Fruit fly (Drosophila melanogaster) whole organism, prepupa: Measurements from ENCODE around the gene CG15696.
A peak's percentile ranks its signal among the peaks of the same experiment; 100 is the strongest.

ENCODE experiments used
- Blimp-1 ChIP-seq: fragments of 200-800 bp; sonication (Bioruptor generic); optimal IDR thresholded peaks from 3 replicates; lab custom pipeline; 2017; ENCODE audit warnings: missing biosample characterization, missing genetic modification characterization, mild to moderate bottlenecking, moderate library complexity, missing genetic modification reagents
- CG10631 ChIP-seq: fragments of 200-800 bp; sonication (Bioruptor generic); optimal IDR thresholded peaks from 2 replicates; lab custom pipeline; 2016; ENCODE audit warnings: missing biosample characterization, missing genetic modification characterization
- CG1621 ChIP-seq: fragments of 200-800 bp; sonication (Bioruptor generic); optimal IDR thresholded peaks from 3 replicates; lab custom pipeline; 2018; ENCODE audit warnings: missing biosample characterization, mild to moderate bottlenecking, missing genetic modification characterization
- CG16779 ChIP-seq: fragments of 200-800 bp; sonication (Bioruptor generic); optimal IDR thresholded peaks from 3 replicates; lab custom pipeline; 2017; ENCODE audit warnings: missing biosample characterization, mild to moderate bottlenecking, missing genetic modification characterization
- CG31627 ChIP-seq: fragments of 200-800 bp; sonication (Bioruptor generic); optimal IDR thresholded peaks from 3 replicates; lab custom pipeline; 2016; ENCODE audit warnings: missing biosample characterization, missing genetic modification characterization
- CG32006 ChIP-seq: fragments of 200-800 bp; sonication (Bioruptor generic); optimal IDR thresholded peaks from 3 replicates; lab custom pipeline; 2017; ENCODE audit warnings: missing biosample characterization, mild to moderate bottlenecking, missing genetic modification characterization
- CG34406 ChIP-seq: fragments of 200-800 bp; sonication (Bioruptor generic); optimal IDR thresholded peaks from 3 replicates; lab custom pipeline; 2016; ENCODE audit warnings: missing biosample characterization, missing genetic modification characterization
- CG3919 ChIP-seq: fragments of 200-800 bp; sonication (Bioruptor generic); optimal IDR thresholded peaks from 3 replicates; lab custom pipeline; 2016; ENCODE audit warnings: missing biosample characterization, missing genetic modification characterization
- CG4318 ChIP-seq: fragments of 200-800 bp; sonication (Bioruptor generic); optimal IDR thresholded peaks from 3 replicates; lab custom pipeline; 2017; ENCODE audit warnings: missing biosample characterization, mild to moderate bottlenecking, missing genetic modification characterization
- CG6163 ChIP-seq: fragments of 200-800 bp; sonication (Bioruptor generic); IDR thresholded peaks from 3 replicates; pipeline ENCODE4 v1.3.6; 2022; ENCODE audit warnings: missing biosample characterization, missing genetic modification characterization
- CG6276 ChIP-seq: fragments of 200-800 bp; sonication (Bioruptor generic); optimal IDR thresholded peaks from 2 replicates; lab custom pipeline; 2017; ENCODE audit warnings: missing biosample characterization, mild to moderate bottlenecking, missing genetic modification characterization
- CG6854 ChIP-seq: fragments of 200-800 bp; sonication (Bioruptor generic); optimal IDR thresholded peaks from 2 replicates; lab custom pipeline; 2017; ENCODE audit warnings: missing biosample characterization, mild to moderate bottlenecking, missing genetic modification characterization
- CG8119 ChIP-seq: fragments of 200-800 bp; sonication (Bioruptor generic); IDR thresholded peaks from 3 replicates; pipeline ENCODE4 v1.3.6; 2022; ENCODE audit warnings: missing biosample characterization, missing genetic modification characterization
- CG8319 ChIP-seq: fragments of 200-800 bp; sonication (Bioruptor generic); optimal IDR thresholded peaks from 3 replicates; lab custom pipeline; 2016; ENCODE audit warnings: missing biosample characterization, missing genetic modification characterization
- CG8632 ChIP-seq: fragments of 200-800 bp; sonication (Bioruptor generic); optimal IDR thresholded peaks from 3 replicates; lab custom pipeline; 2016; ENCODE audit warnings: missing biosample characterization, missing genetic modification characterization
- Eip78C ChIP-seq: fragments of 200-800 bp; sonication (Bioruptor generic); peaks from one replicate; lab custom pipeline; 2016; ENCODE audit warnings: missing biosample characterization, missing genetic modification characterization
- Ets21C ChIP-seq: fragments of 200-800 bp; sonication (Bioruptor generic); optimal IDR thresholded peaks from 3 replicates; lab custom pipeline; 2016; ENCODE audit warnings: missing biosample characterization, missing genetic modification characterization
- Hr39 ChIP-seq: fragments of 200-800 bp; sonication (Bioruptor generic); optimal IDR thresholded peaks from 2 replicates; lab custom pipeline; 2016; ENCODE audit warnings: missing biosample characterization, missing genetic modification characterization
- Hr4 ChIP-seq: fragments of 200-800 bp; sonication (Bioruptor generic); optimal IDR thresholded peaks from 3 replicates; lab custom pipeline; 2016; ENCODE audit warnings: missing biosample characterization, missing genetic modification characterization
- Lpt ChIP-seq: fragments of 200-800 bp; sonication (Bioruptor generic); optimal IDR thresholded peaks from 3 replicates; lab custom pipeline; 2016; ENCODE audit warnings: missing biosample characterization, missing genetic modification characterization
- Met ChIP-seq: fragments of 200-800 bp; sonication (Bioruptor generic); optimal IDR thresholded peaks from 3 replicates; lab custom pipeline; 2016; ENCODE audit warnings: missing biosample characterization, missing genetic modification characterization
- OdsH ChIP-seq: fragments of 200-800 bp; sonication (Bioruptor generic); optimal IDR thresholded peaks from 3 replicates; lab custom pipeline; 2016; ENCODE audit warnings: missing biosample characterization, missing genetic modification characterization
- Sox14 ChIP-seq: fragments of 200-800 bp; sonication (Bioruptor generic); optimal IDR thresholded peaks from 3 replicates; lab custom pipeline; 2016; ENCODE audit warnings: missing biosample characterization, missing genetic modification characterization
- achi ChIP-seq: fragments of 200-800 bp; sonication (Bioruptor generic); optimal IDR thresholded peaks from 3 replicates; lab custom pipeline; 2016; ENCODE audit warnings: missing biosample characterization, missing genetic modification characterization
- acj6 ChIP-seq: fragments of 200-800 bp; sonication (Bioruptor generic); optimal IDR thresholded peaks from 3 replicates; lab custom pipeline; 2016; ENCODE audit warnings: missing biosample characterization, missing genetic modification characterization
- cyc ChIP-seq: fragments of 200-800 bp; sonication (Bioruptor generic); optimal IDR thresholded peaks from 3 replicates; lab custom pipeline; 2016; ENCODE audit warnings: missing biosample characterization, missing genetic modification characterization
- dsx ChIP-seq: fragments of 200-800 bp; optimal IDR thresholded peaks from 3 replicates; lab custom pipeline; 2019; ENCODE audit warnings: missing biosample characterization, mild to moderate bottlenecking, missing genetic modification characterization, moderate library complexity; ENCODE audit not compliant: poor library complexity, severe bottlenecking
- eg ChIP-seq: fragments of 200-800 bp; sonication (Bioruptor generic); IDR thresholded peaks from 3 replicates; pipeline ENCODE4 v1.3.6; 2022; ENCODE audit warnings: missing biosample characterization, missing genetic modification characterization
- esn ChIP-seq: fragments of 200-800 bp; sonication (Bioruptor generic); optimal IDR thresholded peaks from 2 replicates; lab custom pipeline; 2016; ENCODE audit warnings: missing biosample characterization, mild to moderate bottlenecking, missing genetic modification characterization, moderate library complexity
- fd59A ChIP-seq: fragments of 200-800 bp; sonication (Bioruptor generic); optimal IDR thresholded peaks from 2 replicates; lab custom pipeline; 2017; ENCODE audit warnings: missing biosample characterization, mild to moderate bottlenecking, missing genetic modification characterization, missing genetic modification reagents
- fkh ChIP-seq: fragments of 200-800 bp; sonication (Bioruptor generic); optimal IDR thresholded peaks from 3 replicates; lab custom pipeline; 2017; ENCODE audit warnings: missing biosample characterization, mild to moderate bottlenecking, missing genetic modification characterization, moderate library complexity
- net ChIP-seq: fragments of 200-800 bp; sonication (Bioruptor generic); optimal IDR thresholded peaks from 3 replicates; lab custom pipeline; 2016; ENCODE audit warnings: missing biosample characterization, missing genetic modification characterization
- salr ChIP-seq, 2 experiments: fragments of 200-800 bp; sonication (Bioruptor generic); optimal IDR thresholded peaks; 3 replicates each; lab custom pipeline; 2016 to 2018; ENCODE audit warnings: missing biosample characterization in 2 of 2, missing genetic modification characterization in 2 of 2, mild to moderate bottlenecking in 1 of 2
- ss ChIP-seq, 2 experiments: fragments of 200-800 bp; sonication (Bioruptor generic); optimal IDR thresholded peaks; 2 replicates in 1 of 2; 3 replicates in 1 of 2; lab custom pipeline; 2017 to 2018; ENCODE audit warnings: mild to moderate bottlenecking in 2 of 2, missing biosample characterization in 2 of 2, missing genetic modification characterization in 2 of 2, moderate library complexity in 1 of 2
- svp ChIP-seq: fragments of 200-800 bp; sonication (Bioruptor generic); peaks from one replicate; lab custom pipeline; 2016; ENCODE audit warnings: missing biosample characterization, missing genetic modification characterization
- vri ChIP-seq: fragments of 200-800 bp; sonication (Bioruptor generic); optimal IDR thresholded peaks from 3 replicates; lab custom pipeline; 2016; ENCODE audit warnings: missing biosample characterization, mild to moderate bottlenecking, missing genetic modification characterization

CG15696 gene

DNA sequence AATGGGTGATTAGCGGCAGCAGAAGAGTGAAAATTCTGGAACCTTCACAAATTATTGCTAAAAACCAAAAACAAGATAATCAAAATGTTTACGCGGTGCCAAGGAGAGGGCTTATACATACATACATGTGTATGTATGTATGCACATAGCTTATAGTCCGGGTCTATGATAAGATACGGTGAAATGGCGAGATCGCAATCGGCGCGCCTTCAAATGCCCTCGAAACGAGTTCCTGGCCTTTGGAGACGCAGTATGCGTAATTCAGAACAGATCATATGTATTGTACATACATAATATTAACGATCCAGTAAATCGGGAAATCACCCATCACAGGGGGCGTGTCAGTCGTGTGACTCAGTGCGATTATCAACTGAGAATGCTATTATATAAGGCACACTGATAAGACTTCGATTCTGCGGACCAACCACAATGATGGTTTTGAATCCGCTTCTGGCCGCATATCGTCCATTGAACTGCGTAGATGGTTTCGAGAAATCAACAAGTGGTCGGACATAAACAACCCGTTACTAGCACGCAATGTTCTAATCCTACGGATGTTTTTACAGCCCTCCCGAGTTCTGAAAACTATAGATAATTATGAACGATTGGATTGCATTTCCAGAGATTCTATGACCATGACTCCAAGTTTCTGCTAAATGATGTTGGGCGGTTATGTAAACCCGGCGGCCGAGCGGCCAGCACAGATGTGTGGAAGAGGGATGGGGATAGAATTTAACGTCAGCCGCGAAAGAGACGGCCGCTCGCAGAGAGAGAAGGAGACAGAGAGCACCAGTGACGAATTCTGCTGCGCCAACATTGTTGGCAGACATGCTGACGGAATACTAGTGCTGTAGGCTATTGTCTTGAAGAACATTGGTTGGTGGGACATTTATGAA lies 18.1 kb upstream of the CG15696 start (continued):
- peak; percentile 99 for TF ChIP-seq vri (GFP tag; lab: Kevin White, UChicago)
- TF ChIP-seq Hr39 (GFP tag; lab: Kevin White, UChicago): no peak
- no peak for TF ChIP-seq net
- no peak for TF ChIP-seq Sox14 (GFP tag; lab: Kevin White, UChicago)

DNA sequence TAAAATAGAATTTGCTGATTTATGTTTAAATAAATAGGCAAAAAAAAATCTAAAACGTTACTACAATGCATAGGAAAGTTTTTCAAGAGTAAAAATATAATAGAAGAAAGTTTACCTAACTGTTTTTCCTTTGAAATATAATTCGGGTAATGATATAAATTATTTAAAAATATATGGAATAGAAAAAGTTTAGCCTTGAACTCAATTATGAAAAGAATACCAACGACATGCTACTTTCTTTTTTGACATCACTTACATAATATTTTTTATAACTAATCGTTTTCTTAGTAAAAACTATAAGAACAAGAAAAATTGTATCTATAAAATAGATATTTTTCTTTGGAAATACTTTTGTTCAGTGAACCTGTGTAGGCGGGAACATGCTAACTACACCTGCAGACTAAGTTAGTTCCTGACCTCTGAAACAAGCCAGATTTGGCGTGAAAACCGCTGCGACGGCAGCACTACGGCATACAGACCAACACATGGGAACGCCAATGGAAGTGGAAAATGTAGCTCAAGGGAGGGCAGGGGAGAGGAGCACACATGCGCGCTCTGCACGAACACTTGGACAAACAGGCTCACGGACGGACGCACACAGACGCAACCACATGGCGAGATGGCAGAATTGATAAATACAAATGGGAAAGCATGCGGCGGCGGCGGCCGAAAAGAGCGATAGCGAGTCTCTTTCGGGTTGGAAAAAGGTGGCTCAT lies 17.3 kb upstream of the CG15696 start:
- TF ChIP-seq CG6276: peak; percentile 29
- peak; percentile 73 for TF ChIP-seq svp (GFP tag; lab: Kevin White, UChicago)
- peak; percentile 15 for TF ChIP-seq CG34406 (GFP tag; lab: Kevin White, UChicago)
- TF ChIP-seq achi (GFP tag; lab: Kevin White, UChicago): peak; percentile 19
- TF ChIP-seq Ets21C (GFP tag; lab: Kevin White, UChicago): no peak
- TF ChIP-seq acj6 (GFP tag; lab: Kevin White, UChicago): peak; percentile 16
- TF ChIP-seq CG16779 (tag; lab: Kevin White, UChicago): no peak
- TF ChIP-seq Met: peak; percentile 5
- TF ChIP-seq dsx (GFP tag; lab: Kevin White, UChicago): peak; percentile 86
- TF ChIP-seq CG4318 (GFP tag; lab: Kevin White, UChicago): no peak
- peak; percentile 38; the same call in 1 of the 3 replicates for TF ChIP-seq eg (GFP tag; lab: Robert Waterston, UW)
- TF ChIP-seq Sox14 (GFP tag; lab: Kevin White, UChicago): peak; percentile 15
- TF ChIP-seq vri (GFP tag; lab: Kevin White, UChicago): peak; percentile 86
- TF ChIP-seq cyc: peak; percentile 3
- TF ChIP-seq Hr4 (GFP tag; lab: Kevin White, UChicago): no peak
- TF ChIP-seq Blimp-1 (GFP tag; lab: Kevin White, UChicago): peak; percentile 3
- TF ChIP-seq salr (GFP tag; optimal IDR thresholded peaks at IDR 0.05; lab: Kevin White, UChicago): peak in 1 of 2 experiments; percentile 66
- TF ChIP-seq CG8319 (GFP tag; lab: Kevin White, UChicago): no peak
- TF ChIP-seq CG1621 (tag; lab: Kevin White, UChicago): peak; percentile 9
- no peak for TF ChIP-seq CG8119 (GFP tag; lab: Robert Waterston, UW)
- TF ChIP-seq CG32006 (GFP tag; lab: Kevin White, UChicago): peak; percentile 69
- TF ChIP-seq CG10631 (GFP tag; lab: Kevin White, UChicago): peak; percentile 44
- peak; percentile 14 for TF ChIP-seq Lpt
- peak; percentile 38 for TF ChIP-seq CG8632
- TF ChIP-seq Eip78C (GFP tag; lab: Kevin White, UChicago): peak; percentile 55
- TF ChIP-seq net: no peak
- TF ChIP-seq fkh: peak; percentile 80
- peak; percentile 28 for TF ChIP-seq OdsH (GFP tag; lab: Kevin White, UChicago)
- TF ChIP-seq, all 60 proteins: peak for 21

DNA sequence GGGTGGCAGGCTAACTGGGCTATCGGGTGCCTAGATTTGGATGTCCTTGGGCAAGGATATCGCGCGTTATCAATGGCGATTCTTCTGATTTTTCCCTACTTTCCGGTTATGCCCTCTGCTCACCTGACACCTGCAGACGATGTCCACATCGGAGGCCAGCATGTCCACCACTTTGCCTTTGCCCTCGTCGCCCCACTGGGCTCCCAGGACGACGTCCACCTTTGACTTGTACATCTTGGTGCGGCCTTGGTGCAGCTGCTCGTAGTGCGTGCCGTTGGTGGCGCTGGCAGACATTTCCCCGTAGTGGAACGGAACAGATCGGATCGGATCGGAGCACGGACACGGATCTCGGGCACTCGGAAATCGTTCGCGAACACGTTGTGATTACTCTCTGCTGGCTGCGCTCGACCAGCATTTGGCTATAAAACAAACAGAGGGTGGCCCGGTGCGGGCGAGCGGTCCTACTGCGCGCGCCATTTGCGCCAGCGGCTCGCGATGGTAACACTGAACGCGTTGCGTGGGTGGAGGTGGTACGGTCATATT lies 16.6 kb upstream of the CG15696 start, which contains the start of gene Adss:
Gene Adss (minus strand): TSS at position 428 of the 543 bp plus-strand sequence.
- peak; percentile 34 for TF ChIP-seq Sox14 (GFP tag; lab: Kevin White, UChicago)
- TF ChIP-seq fkh: peak; percentile 92
- no peak for TF ChIP-seq ss (GFP tag; optimal IDR thresholded peaks at IDR 0.05; lab: Kevin White, UChicago)
- peak; percentile 24; the same call in 1 of the 3 replicates for TF ChIP-seq CG6163 (GFP tag; lab: Robert Waterston, UW)
- TF ChIP-seq CG6276: peak; percentile 9
- peak; percentile 46 for TF ChIP-seq CG6854
- TF ChIP-seq Eip78C (GFP tag; lab: Kevin White, UChicago): peak; percentile 69
- no peak for TF ChIP-seq CG8119 (GFP tag; lab: Robert Waterston, UW)
- peak; percentile 45; the same call in 1 of the 3 replicates for TF ChIP-seq eg (GFP tag; lab: Robert Waterston, UW)
- peak; percentile 0 for TF ChIP-seq esn (GFP tag; lab: Kevin White, UChicago)
- TF ChIP-seq Met: peak; percentile 7
- TF ChIP-seq CG3919: peak; percentile 19
- no peak for TF ChIP-seq Hr4 (GFP tag; lab: Kevin White, UChicago)
- TF ChIP-seq CG31627 (GFP tag; lab: Kevin White, UChicago): no peak
- TF ChIP-seq fd59A: no peak
- TF ChIP-seq CG1621 (tag; lab: Kevin White, UChicago): peak; percentile 51
